Fruit fly (Drosophila melanogaster) Kc167 (cell line): ENCODE data around the gene Gr97a.

Source experiments
- Myc ChIP-seq: fragments of >200 bp; optimal IDR thresholded peaks from 2 replicates; lab custom pipeline; 2017; ENCODE audit warnings: missing external identifiers
- Sin3A ChIP-seq: fragments of >200 bp; optimal IDR thresholded peaks from 2 replicates; lab custom pipeline; 2018; ENCODE audit warnings: missing external identifiers
- h ChIP-seq: fragments of >200 bp; optimal IDR thresholded peaks from 3 replicates; lab custom pipeline; 2018; ENCODE audit warnings: missing external identifiers
- insv ChIP-seq: fragments of >200 bp; optimal IDR thresholded peaks from 3 replicates; lab custom pipeline; 2018; ENCODE audit warnings: missing external identifiers
- psq ChIP-seq: fragments of >200 bp; optimal IDR thresholded peaks from 2 replicates; lab custom pipeline; 2017; ENCODE audit warnings: missing external identifiers
- ttk ChIP-seq: sonication (Bioruptor generic); optimal IDR thresholded peaks from 2 replicates; lab custom pipeline; 2017; ENCODE audit warnings: missing external identifiers

The Gr97a gene

DNA sequence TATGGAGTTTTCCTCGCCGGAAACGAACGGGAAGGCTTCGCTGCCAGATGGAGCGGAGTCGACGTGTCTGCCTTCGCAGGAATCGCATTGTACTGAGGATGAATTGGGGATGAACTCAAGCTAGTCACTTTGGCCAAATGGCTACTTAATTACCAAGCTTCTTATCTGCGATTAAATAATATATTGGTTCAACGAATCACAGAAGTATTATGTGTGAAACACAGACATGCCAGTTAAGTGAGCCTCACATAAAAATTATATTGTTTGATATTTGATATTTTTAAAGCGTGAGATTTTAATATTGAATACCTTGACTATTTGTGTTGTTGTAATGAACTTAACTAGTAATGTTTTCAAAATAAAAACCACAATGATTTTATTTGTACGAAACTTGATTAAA, at the start of gene Gr97a:
Gene Gr97a, minus strand, starts transcription at position 101 of the 400 bp plus-strand sequence.
- TF ChIP-seq Myc (lab: Kevin White, UChicago) (no peak), ttk (no peak), insv (no peak), Sin3A (no peak), h (lab: Kevin White, UChicago) (no peak), psq (lab: Kevin White, UChicago) (no peak)

DNA sequence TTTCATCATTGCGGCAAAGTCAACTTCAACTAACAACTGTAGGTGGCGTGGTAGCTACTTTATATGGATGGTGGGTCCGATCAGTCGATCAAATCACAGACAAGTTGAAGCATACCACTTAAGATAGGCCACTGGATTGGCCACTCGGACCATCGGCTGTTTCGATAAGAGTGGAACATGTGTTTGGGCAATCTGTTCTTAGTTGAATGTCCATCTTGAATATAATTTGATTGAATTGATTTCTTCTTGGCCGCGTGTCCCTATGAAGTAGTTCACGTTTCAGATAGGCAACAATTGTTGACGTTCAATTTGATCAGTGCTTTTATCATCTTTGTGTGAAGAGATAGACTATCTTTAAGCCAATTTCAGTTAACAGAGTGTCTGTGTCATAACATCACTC, 40.7 kb upstream of the Gr97a start, which contains the start of gene CG6295:
Gene CG6295, minus strand, starts transcription at position 34 of the 400 bp plus-strand sequence.
- TF ChIP-seq h (lab: Kevin White, UChicago) = no peak
- no peak for TF ChIP-seq insv
- TF ChIP-seq psq (lab: Kevin White, UChicago) = no peak
- TF ChIP-seq Sin3A = no peak
- TF ChIP-seq ttk = no peak
- no peak for TF ChIP-seq Myc (lab: Kevin White, UChicago)

dm6 chr3R:27005338-27005737, 39.1 kb upstream of the Gr97a start, which contains the start of gene CG6296:
Gene CG6296 (minus strand): TSS chr3R:27005469.
- TF ChIP-seq Sin3A (no peak), psq (lab: Kevin White, UChicago) (no peak), insv (no peak)

DNA sequence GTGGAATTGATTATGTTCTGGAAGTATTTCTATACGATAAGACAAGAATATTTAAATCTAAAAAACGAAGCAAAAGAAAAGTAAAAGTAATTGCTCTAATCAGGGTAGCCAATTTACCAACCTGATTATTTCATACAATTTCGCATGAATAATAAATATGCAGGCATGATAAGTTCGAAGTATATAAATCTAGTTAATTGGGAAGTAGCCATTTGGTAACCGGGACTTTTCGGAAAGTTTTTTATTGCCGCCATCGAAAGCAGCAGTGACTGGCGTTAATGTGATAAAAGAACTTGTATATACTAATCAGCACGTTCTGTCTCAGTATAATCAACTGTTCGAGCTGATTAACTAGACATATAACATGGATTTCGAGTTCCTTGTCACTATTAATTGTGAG, 36.5 kb upstream of the Gr97a start:
- no peak for TF ChIP-seq Myc (lab: Kevin White, UChicago)
- TF ChIP-seq ttk = no peak
- no peak for TF ChIP-seq psq (lab: Kevin White, UChicago)
- TF ChIP-seq insv = no peak
- TF ChIP-seq h (lab: Kevin White, UChicago) = no peak

dm6 chr3R:26999452-26999851, 33.2 kb upstream of the Gr97a start, which contains the start of gene CG31077:
Gene CG31077 (plus strand): TSS chr3R:26999752.
- TF ChIP-seq ttk = no peak
- no peak for TF ChIP-seq Myc (lab: Kevin White, UChicago)
- no peak for TF ChIP-seq Sin3A
- TF ChIP-seq h (lab: Kevin White, UChicago) = no peak
- no peak for TF ChIP-seq insv
- no peak for TF ChIP-seq psq (lab: Kevin White, UChicago)

DNA sequence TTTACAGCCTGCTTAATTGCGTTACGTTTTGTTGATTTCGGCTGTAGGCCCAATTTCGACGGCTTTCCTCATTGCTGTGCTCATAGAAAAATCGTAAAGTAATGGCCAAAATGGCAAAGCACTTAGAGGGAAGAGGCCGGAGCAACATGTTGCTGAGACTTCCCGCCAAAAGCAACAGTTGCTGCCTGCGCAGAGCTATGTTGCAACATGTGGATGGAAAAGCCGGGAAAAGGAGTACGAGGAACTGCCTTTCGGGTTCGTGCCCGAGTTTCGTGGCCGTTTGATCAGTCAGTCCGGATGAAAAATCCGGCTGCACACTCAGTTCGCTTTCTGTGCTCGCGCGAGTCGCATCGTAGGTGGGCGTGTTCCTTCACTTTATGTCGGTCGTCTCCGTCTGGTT, 30.4 kb upstream of the Gr97a start, which contains the start of gene RYa-R:
Gene RYa-R, plus strand, starts transcription at position 339 of the 400 bp plus-strand sequence.
- no peak for TF ChIP-seq ttk
- no peak for TF ChIP-seq Myc (lab: Kevin White, UChicago)
- no peak for TF ChIP-seq insv
- no peak for TF ChIP-seq Sin3A
- TF ChIP-seq psq (lab: Kevin White, UChicago) = no peak
- TF ChIP-seq h (lab: Kevin White, UChicago) = no peak

DNA sequence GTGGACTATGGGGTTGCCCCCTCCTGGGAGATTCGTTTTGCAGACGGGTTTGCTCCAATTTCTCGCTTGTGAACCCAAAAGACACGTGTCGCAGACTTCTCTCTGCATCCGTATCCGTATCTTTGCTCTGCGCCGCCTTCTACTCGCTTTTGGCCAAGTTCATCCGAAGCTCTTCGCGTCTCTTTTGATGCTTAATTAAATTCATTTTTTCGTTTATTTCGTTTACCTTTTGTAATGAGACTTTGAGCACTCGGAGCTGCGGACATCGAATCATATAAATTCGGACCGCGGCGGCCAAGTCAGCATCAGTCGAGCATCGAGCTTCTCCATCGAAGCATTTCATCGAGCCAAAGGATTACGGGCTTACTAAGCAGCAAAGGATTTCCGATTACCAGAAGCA, 28.2 kb upstream of the Gr97a start, which contains the start of gene TwdlC:
Gene TwdlC, plus strand, starts transcription at position 301 of the 400 bp plus-strand sequence.
- TF ChIP-seq insv = no peak
- no peak for TF ChIP-seq Sin3A

DNA sequence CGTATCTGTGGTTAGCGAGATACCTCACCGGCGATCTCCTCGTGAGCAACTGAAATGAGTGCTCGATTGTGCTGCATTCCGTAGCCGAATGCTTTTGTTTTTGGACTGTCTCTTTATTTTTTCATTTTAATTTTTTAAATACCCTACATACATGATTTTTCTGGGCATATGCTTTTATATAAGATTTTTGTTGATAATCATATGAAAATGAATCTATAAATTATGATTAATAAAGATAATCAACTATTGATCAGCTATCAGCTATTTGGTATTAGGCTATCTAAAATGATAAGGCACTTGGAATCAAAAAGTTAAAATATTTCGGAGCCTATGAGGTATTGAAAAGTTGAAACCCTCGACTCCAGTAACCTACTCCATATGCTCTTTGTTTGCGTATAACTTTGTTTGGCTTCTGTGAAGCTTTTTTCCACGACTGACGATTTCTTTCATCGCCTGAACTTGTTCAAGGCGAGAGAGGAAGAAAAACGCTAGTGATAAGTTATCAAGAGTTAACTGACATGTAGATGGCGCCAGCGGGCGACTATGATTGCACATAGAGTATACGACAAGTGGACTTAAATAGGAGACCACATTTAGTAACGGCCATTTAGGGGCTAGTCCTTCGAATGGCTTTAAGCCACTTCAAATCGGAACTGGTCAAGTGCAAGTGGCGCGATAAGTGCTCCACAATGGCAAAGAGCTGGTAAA, 23.7 kb upstream of the Gr97a start, which contains the start of gene CG31076:
Gene CG31076, minus strand, starts transcription at position 51 of the 708 bp plus-strand sequence.
- TF ChIP-seq psq (lab: Kevin White, UChicago) (no peak), Sin3A (no peak)

DNA sequence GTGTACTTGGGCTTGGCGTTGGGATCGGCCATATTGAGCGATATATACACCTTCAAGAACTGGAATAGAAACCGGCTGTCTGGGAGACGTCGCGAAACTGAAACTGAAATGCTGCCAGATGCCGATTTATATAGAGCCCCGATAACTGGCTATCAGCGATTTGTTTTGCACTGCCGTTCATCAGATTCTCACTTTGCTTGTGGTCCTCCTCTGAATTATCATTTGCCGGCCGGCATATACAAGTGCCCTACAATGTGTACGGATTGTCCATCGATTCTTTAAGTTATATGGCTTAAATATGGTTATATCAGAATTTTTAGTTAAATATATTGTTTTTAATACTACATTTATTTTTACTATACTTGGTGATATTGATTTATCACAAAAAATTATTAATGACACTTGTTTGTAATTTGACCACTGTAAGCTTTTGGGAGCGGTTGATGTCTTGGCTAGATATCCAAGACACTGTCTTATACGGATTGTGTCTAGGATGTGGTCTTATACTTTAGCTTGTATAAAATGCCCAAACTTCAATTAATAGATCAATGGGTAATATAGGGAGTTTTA, 22.2 kb upstream of the Gr97a start, which contains the start of gene CG31075:
Gene CG31075, minus strand, starts transcription at position 106 of the 570 bp plus-strand sequence.
- no peak for TF ChIP-seq Myc (lab: Kevin White, UChicago)
- TF ChIP-seq psq (lab: Kevin White, UChicago) = peak; percentile 54

DNA sequence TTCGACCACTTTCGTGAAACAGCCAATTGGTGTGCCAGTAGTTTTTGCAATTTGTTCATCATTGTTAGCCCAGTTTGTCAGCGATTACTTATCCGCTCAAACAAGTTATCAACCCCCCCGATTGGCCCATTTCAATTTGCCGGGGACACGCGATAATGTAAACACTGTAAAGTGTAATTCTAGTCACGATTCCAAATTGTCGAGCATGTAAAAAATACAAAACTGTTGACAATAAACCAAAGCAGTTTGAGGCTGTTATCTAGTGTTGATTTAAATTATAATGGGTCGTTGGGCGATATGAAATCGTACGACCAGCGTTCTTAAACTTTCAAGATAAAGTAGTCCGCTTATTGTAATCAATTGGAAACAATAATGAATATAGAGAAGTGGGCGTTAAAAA, 21.2 kb upstream of the Gr97a start:
- TF ChIP-seq insv (no peak), Myc (lab: Kevin White, UChicago) (no peak), psq (lab: Kevin White, UChicago) (no peak), Sin3A (no peak), ttk (no peak), h (lab: Kevin White, UChicago) (no peak)

dm6 chr3R:26984437-26984836, 18.2 kb upstream of the Gr97a start:
- TF ChIP-seq psq (lab: Kevin White, UChicago) = no peak
- TF ChIP-seq h (lab: Kevin White, UChicago) = no peak

dm6 chr3R:26982106-26982505, 15.8 kb upstream of the Gr97a start:
- TF ChIP-seq h (lab: Kevin White, UChicago) (no peak), Myc (lab: Kevin White, UChicago) (no peak), Sin3A (no peak), insv (no peak), psq (lab: Kevin White, UChicago) (no peak), ttk (no peak)

- TF ChIP-seq psq (lab: Kevin White, UChicago) = no peak
- no peak for TF ChIP-seq insv
- TF ChIP-seq ttk = no peak
- TF ChIP-seq Sin3A = no peak
- no peak for TF ChIP-seq Myc (lab: Kevin White, UChicago)
- TF ChIP-seq h (lab: Kevin White, UChicago) = no peak
These were observed 14.0 kb upstream of the Gr97a start for dm6 chr3R:26980282-26980691.
